Fruit fly (Drosophila melanogaster) S2 (cell line): Measurements from ENCODE around the gene Coprox.

Experiments
- CG8478 ChIP-seq: fragments of >200 bp; optimal IDR thresholded peaks from 2 replicates; lab custom pipeline; 2018
- CTCF ChIP-seq, 2 experiments: fragments of >200 bp; optimal IDR thresholded peaks; 2 replicates each; lab custom pipeline; 2018

- TF ChIP-seq CTCF (optimal IDR thresholded peaks at IDR 0.05; lab: Kevin White, UChicago): peak in 1 of 2 experiments; percentile 9
- no peak for TF ChIP-seq CG8478
Observed at dm6 chr2L:6948540-6948942, 15.7 kb upstream of the Coprox start, which contains the start of gene ihog.
